Fruit fly (Drosophila melanogaster) whole organism: ENCODE results near the gene CG5510.

ENCODE experiments used
- CG8478 ChIP-seq: fragments of >200 bp; optimal IDR thresholded peaks from 2 replicates; lab custom pipeline; 2018; ENCODE audit warnings: inconsistent platforms
- Dll ChIP-seq: fragments of >200 bp; optimal IDR thresholded peaks from 2 replicates; lab custom pipeline; 2017
- EcR ChIP-seq, 2 experiments: fragments of >200 bp; optimal IDR thresholded peaks; 2 replicates each; lab custom pipeline; 2017; ENCODE audit warnings: missing biosample characterization in 2 of 2, missing genetic modification characterization in 2 of 2, missing genetic modification reagents in 2 of 2
- pan ChIP-seq: fragments of >200 bp; optimal IDR thresholded peaks from 2 replicates; lab custom pipeline; 2017
- psq ChIP-seq: fragments of >200 bp; optimal IDR thresholded peaks from 2 replicates; lab custom pipeline; 2017
- usp ChIP-seq: fragments of >200 bp; optimal IDR thresholded peaks from 2 replicates; lab custom pipeline; 2017; ENCODE audit warnings: missing biosample characterization, missing genetic modification characterization, mixed read lengths

dm6 chr3R:24121669-24122068 is 47.7 kb downstream of the CG5510 start:
- TF ChIP-seq usp (GFP tag; lab: Kevin White, UChicago): no peak
- TF ChIP-seq pan: no peak
- no peak for TF ChIP-seq psq (lab: Kevin White, UChicago)
- no peak for TF ChIP-seq EcR (GFP tag; optimal IDR thresholded peaks at IDR 0.05; lab: Kevin White, UChicago)
- TF ChIP-seq Dll (lab: Kevin White, UChicago): no peak
- TF ChIP-seq CG8478 (lab: Kevin White, UChicago): no peak
